Worm (Caenorhabditis elegans): Measurements from ENCODE around the gene grdn-1.
A peak's percentile ranks its signal among the peaks of the same experiment; 100 is the strongest.

Gene grdn-1

DNA sequence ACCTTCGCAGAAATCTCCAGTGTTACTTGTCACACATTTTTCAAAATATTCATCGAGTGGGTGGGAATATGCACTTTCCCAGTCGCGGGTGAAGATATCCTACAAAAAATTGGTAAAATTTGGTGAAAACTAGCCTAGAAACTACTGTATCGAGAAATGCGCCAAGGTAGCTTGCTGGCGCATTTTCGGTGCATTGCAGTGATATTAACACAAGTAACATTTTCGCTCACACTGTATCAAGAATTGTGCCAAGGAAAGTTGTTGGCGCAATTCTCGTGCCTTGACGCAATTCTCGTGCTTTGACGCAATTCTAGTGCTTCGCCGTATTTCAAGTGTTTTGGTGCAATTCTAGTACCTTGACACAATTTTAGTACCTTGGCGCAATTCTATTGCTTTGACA, 19.3 kb upstream of the grdn-1 start (continued):
- TF ChIP-seq F22D6.2 (tag; optimal IDR thresholded peaks at IDR 0.05) = no peak
- peak; percentile 28 for TF ChIP-seq ZK185.1 (tag; optimal IDR thresholded peaks at IDR 0.05; ENCODE audit: poor library complexity, severe bottlenecking)
- no peak for TF ChIP-seq tbx-9 (tag; optimal IDR thresholded peaks at IDR 0.05; ENCODE audit: borderline replicate concordance)
- TF ChIP-seq ama-1 (optimal IDR thresholded peaks at IDR 0.05) = no peak
- TF ChIP-seq ama-1 (GFP tag; optimal IDR thresholded peaks at IDR 0.05) = peak in 1 of 2 experiments; percentile 1
- TF ChIP-seq mxl-1 (tag; optimal IDR thresholded peaks at IDR 0.05) = no peak
- TF ChIP-seq gei-17 (GFP tag; optimal IDR thresholded peaks at IDR 0.05) = peak; percentile 36
- no peak for TF ChIP-seq Y67H2A.10 (GFP tag; conservative IDR thresholded peaks at IDR 0.05)
- peak; percentile 31 for TF ChIP-seq ets-4 (GFP tag; optimal IDR thresholded peaks at IDR 0.05)

DNA sequence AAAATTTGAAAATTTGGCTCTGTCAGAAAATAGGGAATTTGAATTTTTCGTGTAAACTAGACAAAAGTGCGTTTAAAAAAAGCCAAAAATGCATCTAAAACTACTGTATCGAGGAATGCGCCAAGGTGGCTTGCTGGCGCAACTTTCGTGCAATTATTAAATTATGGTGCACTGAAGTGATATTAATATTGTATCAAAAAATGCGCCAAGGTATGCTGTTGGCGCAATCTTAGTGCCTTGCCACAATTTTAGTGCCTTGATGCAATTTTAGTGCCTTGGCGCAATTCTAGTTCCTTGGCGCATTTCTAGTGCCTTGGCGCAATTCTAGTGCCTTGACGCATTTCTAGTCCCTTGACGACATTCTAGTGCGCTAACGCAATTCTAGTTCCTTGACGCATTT, 17.5 kb upstream of the grdn-1 start:
- peak; percentile 56; the same call in 1 of the 2 replicates for TF ChIP-seq Y53G8AR.9 (GFP tag; conservative IDR thresholded peaks at IDR 0.05)
- no peak for TF ChIP-seq ceh-100 (GFP tag; IDR thresholded peaks at IDR 0.05)
- TF ChIP-seq nhr-90 (tag; optimal IDR thresholded peaks at IDR 0.05) = no peak
- TF ChIP-seq lag-1 (GFP tag; IDR thresholded peaks at IDR 0.05) = no peak
- TF ChIP-seq ztf-18 (tag; optimal IDR thresholded peaks at IDR 0.05) = peak; percentile 88
- TF ChIP-seq rpc-1 (optimal IDR thresholded peaks at IDR 0.05) = no peak
- TF ChIP-seq rpc-1 (tag; optimal IDR thresholded peaks at IDR 0.05) = no peak
- TF ChIP-seq T26A5.8 (tag; optimal IDR thresholded peaks at IDR 0.05) = no peak
- peak; percentile 24 for TF ChIP-seq ets-4 (GFP tag; optimal IDR thresholded peaks at IDR 0.05)
- TF ChIP-seq madf-6 (GFP tag; IDR thresholded peaks at IDR 0.05) = no peak
- TF ChIP-seq nhr-120 (GFP tag; IDR thresholded peaks at IDR 0.05) = no peak
- no peak for TF ChIP-seq Y53F4B.3 (GFP tag; IDR thresholded peaks at IDR 0.05)
- TF ChIP-seq ekl-4 (GFP tag; IDR thresholded peaks at IDR 0.05) = 0 out of 2 replicates have a peak, but pooled peaks have one; percentile 36
- TF ChIP-seq F52B5.7 (tag; optimal IDR thresholded peaks at IDR 0.05) = no peak
- no peak for TF ChIP-seq ceh-40 (GFP tag; IDR thresholded peaks at IDR 0.05)
- no peak for TF ChIP-seq F57A8.1 (GFP tag; optimal IDR thresholded peaks at IDR 0.05)
- TF ChIP-seq ztf-26 (tag; optimal IDR thresholded peaks at IDR 0.05) = no peak
- no peak for TF ChIP-seq ceh-27 (GFP tag; optimal IDR thresholded peaks at IDR 0.05)
- no peak for TF ChIP-seq unc-130 (GFP tag; optimal IDR thresholded peaks at IDR 0.05)
- TF ChIP-seq nfyb-1 (GFP tag; IDR thresholded peaks at IDR 0.05) = 0 out of 2 replicates have a peak, but pooled peaks have one; percentile 36
- TF ChIP-seq hmg-20 (GFP tag; IDR thresholded peaks at IDR 0.05) = no peak
- TF ChIP-seq B0336.3 (GFP tag; IDR thresholded peaks at IDR 0.05) = no peak
- no peak for TF ChIP-seq F39B2.1 (GFP tag; IDR thresholded peaks at IDR 0.05)
- TF ChIP-seq xnd-1 (tag; optimal IDR thresholded peaks at IDR 0.05) = no peak
- no peak for TF ChIP-seq hrde-1 (tag; optimal IDR thresholded peaks at IDR 0.05; ENCODE audit: borderline replicate concordance)
- TF ChIP-seq hlh-12 (tag; optimal IDR thresholded peaks at IDR 0.05) = no peak
- no peak for TF ChIP-seq atf-7 (tag; optimal IDR thresholded peaks at IDR 0.05)
- no peak for TF ChIP-seq ama-1 (optimal IDR thresholded peaks at IDR 0.05)
- TF ChIP-seq ama-1 (GFP tag; optimal IDR thresholded peaks at IDR 0.05) = no peak
- TF ChIP-seq hsf-1 (GFP tag; IDR thresholded peaks at IDR 0.05) = no peak
- TF ChIP-seq zim-3 (tag; optimal IDR thresholded peaks at IDR 0.05) = no peak
- no peak for TF ChIP-seq ztf-6 (GFP tag; IDR thresholded peaks at IDR 0.05)
- no peak for TF ChIP-seq efl-1 (GFP tag; optimal IDR thresholded peaks at IDR 0.05)
- TF ChIP-seq F33H1.4 (GFP tag; IDR thresholded peaks at IDR 0.05) = no peak
- no peak for TF ChIP-seq madf-8 (GFP tag; conservative IDR thresholded peaks at IDR 0.05)
- no peak for TF ChIP-seq nfya-2 (GFP tag; IDR thresholded peaks at IDR 0.05)
- TF ChIP-seq snpc-1.1 (tag; optimal IDR thresholded peaks at IDR 0.05; ENCODE audit: insufficient read depth) = no peak
- TF ChIP-seq D2030.7 (GFP tag; IDR thresholded peaks at IDR 0.05) = no peak
- TF ChIP-seq mes-4 (tag; optimal IDR thresholded peaks at IDR 0.05) = no peak
- TF ChIP-seq F22D6.2 (tag; optimal IDR thresholded peaks at IDR 0.05) = no peak
- TF ChIP-seq ZK185.1 (tag; optimal IDR thresholded peaks at IDR 0.05; ENCODE audit: poor library complexity, severe bottlenecking) = no peak
- TF ChIP-seq attf-3 (GFP tag; conservative IDR thresholded peaks at IDR 0.05) = no peak
- TF ChIP-seq attf-6 (GFP tag; IDR thresholded peaks at IDR 0.05) = no peak
- TF ChIP-seq him-1 (tag; optimal IDR thresholded peaks at IDR 0.05) = no peak
- TF ChIP-seq egl-44 (GFP tag; IDR thresholded peaks at IDR 0.05) = no peak
